Fruit fly (Drosophila melanogaster): ENCODE data around the gene Cad99C.

Gene Cad99C

dm6 chr3R:29841293-29841791 lies at the start of gene Cad99C:
Gene Cad99C (plus strand): TSS chr3R:29841657.
- TF ChIP-seq insv (optimal IDR thresholded peaks at IDR 0.05), result no peak
- TF ChIP-seq psq (optimal IDR thresholded peaks at IDR 0.05), result no peak
- TF ChIP-seq Myc (optimal IDR thresholded peaks at IDR 0.05), result no peak
- TF ChIP-seq Sin3A (optimal IDR thresholded peaks at IDR 0.05), result no peak
- no peak for TF ChIP-seq h (optimal IDR thresholded peaks at IDR 0.05)
- no peak for TF ChIP-seq ttk (optimal IDR thresholded peaks at IDR 0.05)

- TF ChIP-seq psq (optimal IDR thresholded peaks at IDR 0.05) (no peak), ttk (optimal IDR thresholded peaks at IDR 0.05) (no peak), Myc (optimal IDR thresholded peaks at IDR 0.05) (no peak), insv (optimal IDR thresholded peaks at IDR 0.05) (no peak), h (optimal IDR thresholded peaks at IDR 0.05) (no peak), Sin3A (optimal IDR thresholded peaks at IDR 0.05) (no peak)
These were observed 47.1 kb upstream of the Cad99C start, which contains the start of gene sro for dm6 chr3R:29794161-29794882. Gene sro (plus strand): TSS chr3R:29794597.

dm6 chr3R:29797183-29797582 lies 44.3 kb upstream of the Cad99C start:
- TF ChIP-seq psq (optimal IDR thresholded peaks at IDR 0.05) (no peak), insv (optimal IDR thresholded peaks at IDR 0.05) (no peak), h (optimal IDR thresholded peaks at IDR 0.05) (no peak), Myc (optimal IDR thresholded peaks at IDR 0.05) (no peak), ttk (optimal IDR thresholded peaks at IDR 0.05) (no peak), Sin3A (optimal IDR thresholded peaks at IDR 0.05) (no peak)

- TF ChIP-seq insv (optimal IDR thresholded peaks at IDR 0.05) (no peak), Sin3A (optimal IDR thresholded peaks at IDR 0.05) (no peak), h (optimal IDR thresholded peaks at IDR 0.05) (no peak), psq (optimal IDR thresholded peaks at IDR 0.05) (no peak), ttk (optimal IDR thresholded peaks at IDR 0.05) (no peak), Myc (optimal IDR thresholded peaks at IDR 0.05) (no peak)
These were observed 42.3 kb upstream of the Cad99C start, which contains the start of the genes Rnb and Drice for dm6 chr3R:29798966-29799680. Gene Rnb (minus strand): TSS chr3R:29799354. Gene Drice (plus strand): TSS chr3R:29799658.

- TF ChIP-seq h (optimal IDR thresholded peaks at IDR 0.05) (no peak), ttk (optimal IDR thresholded peaks at IDR 0.05) (no peak), Sin3A (optimal IDR thresholded peaks at IDR 0.05) (no peak), Myc (optimal IDR thresholded peaks at IDR 0.05) (no peak), psq (optimal IDR thresholded peaks at IDR 0.05) (no peak), insv (optimal IDR thresholded peaks at IDR 0.05) (no peak)
These were observed 41.8 kb upstream of the Cad99C start for dm6 chr3R:29799681-29800028.

- no peak for TF ChIP-seq h (optimal IDR thresholded peaks at IDR 0.05)
- no peak for TF ChIP-seq ttk (optimal IDR thresholded peaks at IDR 0.05)
- no peak for TF ChIP-seq psq (optimal IDR thresholded peaks at IDR 0.05)
- TF ChIP-seq Sin3A (optimal IDR thresholded peaks at IDR 0.05), result no peak
- no peak for TF ChIP-seq insv (optimal IDR thresholded peaks at IDR 0.05)
- TF ChIP-seq Myc (optimal IDR thresholded peaks at IDR 0.05), result no peak
These were observed 38.6 kb upstream of the Cad99C start, which contains the start of the genes Etfb and CG7789 for dm6 chr3R:29802753-29803313. Gene Etfb (minus strand): TSS chr3R:29802945. Gene CG7789 (plus strand): TSS chr3R:29803196.

- no peak for TF ChIP-seq insv (optimal IDR thresholded peaks at IDR 0.05)
- TF ChIP-seq Myc (optimal IDR thresholded peaks at IDR 0.05), result no peak
- no peak for TF ChIP-seq psq (optimal IDR thresholded peaks at IDR 0.05)
- TF ChIP-seq Sin3A (optimal IDR thresholded peaks at IDR 0.05), result no peak
These were observed 34.6 kb upstream of the Cad99C start, which contains the start of the genes ca and ncd for dm6 chr3R:29806682-29807393. Gene ca (plus strand): TSS chr3R:29806811. Gene ncd (minus strand): TSS chr3R:29807127.

dm6 chr3R:29816266-29816665 lies 25.2 kb upstream of the Cad99C start, which contains the start of gene Vps16B:
Gene Vps16B (minus strand): TSS chr3R:29816451.
- TF ChIP-seq ttk (optimal IDR thresholded peaks at IDR 0.05), result no peak
- TF ChIP-seq insv (optimal IDR thresholded peaks at IDR 0.05), result no peak
- no peak for TF ChIP-seq Myc (optimal IDR thresholded peaks at IDR 0.05)
- no peak for TF ChIP-seq psq (optimal IDR thresholded peaks at IDR 0.05)
- no peak for TF ChIP-seq h (optimal IDR thresholded peaks at IDR 0.05)
- TF ChIP-seq Sin3A (optimal IDR thresholded peaks at IDR 0.05), result no peak

- TF ChIP-seq h (optimal IDR thresholded peaks at IDR 0.05) (no peak), Sin3A (optimal IDR thresholded peaks at IDR 0.05) (no peak), ttk (optimal IDR thresholded peaks at IDR 0.05) (no peak), insv (optimal IDR thresholded peaks at IDR 0.05) (no peak), Myc (optimal IDR thresholded peaks at IDR 0.05) (no peak), psq (optimal IDR thresholded peaks at IDR 0.05) (no peak)
These were observed 23.8 kb upstream of the Cad99C start, which contains the start of gene CG7829 for dm6 chr3R:29817664-29818063. Gene CG7829 (minus strand): TSS chr3R:29817764.

dm6 chr3R:29818434-29819268 lies 22.8 kb upstream of the Cad99C start, which contains the start of gene neo:
Gene neo (plus strand): TSS chr3R:29819131.
- TF ChIP-seq insv (optimal IDR thresholded peaks at IDR 0.05) (no peak), h (optimal IDR thresholded peaks at IDR 0.05) (no peak), Myc (optimal IDR thresholded peaks at IDR 0.05) (no peak), Sin3A (optimal IDR thresholded peaks at IDR 0.05) (no peak), psq (optimal IDR thresholded peaks at IDR 0.05) (no peak), ttk (optimal IDR thresholded peaks at IDR 0.05) (no peak)
